Worm (Caenorhabditis elegans): ENCODE data around the gene rps-18.

Gene rps-18

DNA sequence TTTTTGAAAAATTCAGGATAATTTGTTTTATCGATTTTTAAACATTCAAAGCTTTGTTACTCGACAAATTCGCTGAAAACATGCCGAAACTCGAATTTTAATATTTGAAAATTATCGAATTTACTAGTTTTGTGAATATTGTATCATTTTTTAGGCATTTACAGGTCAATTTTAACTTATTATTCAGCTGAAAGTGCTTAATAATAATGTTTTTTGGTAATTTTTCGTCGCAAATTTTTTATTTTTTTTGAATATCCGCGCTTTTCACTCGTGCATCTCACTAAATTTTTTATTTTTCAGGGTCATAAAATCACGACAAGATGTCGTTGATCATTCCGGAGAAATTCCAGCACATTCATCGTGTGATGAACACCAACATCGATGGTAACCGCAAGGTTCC, at the start of gene rps-18:
TSS of gene rps-18 (plus strand) at position 301 of the 400 bp plus-strand sequence.
- TF ChIP-seq unc-62 (GFP tag; optimal IDR thresholded peaks at IDR 0.05) (no peak), alr-1 (tag; optimal IDR thresholded peaks at IDR 0.05) (no peak), ztf-4 (tag; optimal IDR thresholded peaks at IDR 0.05) (no peak), nhr-10 (tag; optimal IDR thresholded peaks at IDR 0.05) (no peak), sma-3 (GFP tag; optimal IDR thresholded peaks at IDR 0.05) (no peak), C34F6.9 (tag; optimal IDR thresholded peaks at IDR 0.05) (no peak), nhr-25 (tag; optimal IDR thresholded peaks at IDR 0.05) (no peak), skn-1 (tag; optimal IDR thresholded peaks at IDR 0.05) (no peak), lsy-2 (tag; optimal IDR thresholded peaks at IDR 0.05) (no peak), elt-3 (tag; optimal IDR thresholded peaks at IDR 0.05) (no peak), sma-9 (GFP tag; optimal IDR thresholded peaks at IDR 0.05) (no peak), sma-9 (tag; optimal IDR thresholded peaks at IDR 0.05) (no peak), nhr-21 (tag; optimal IDR thresholded peaks at IDR 0.05) (no peak)

ce11 chrIV:14781537-14781936, 43.9 kb upstream of the rps-18 start, which contains the start of gene Y57G11C.8:
TSS of gene Y57G11C.8 (plus strand) at chrIV:14781837.
- TF ChIP-seq R02D3.7 (tag; optimal IDR thresholded peaks at IDR 0.05) (no peak), nhr-21 (tag; optimal IDR thresholded peaks at IDR 0.05) (no peak), C34F6.9 (tag; optimal IDR thresholded peaks at IDR 0.05) (no peak), egl-27 (tag; optimal IDR thresholded peaks at IDR 0.05) (no peak), peb-1 (tag; optimal IDR thresholded peaks at IDR 0.05) (no peak), elt-1 (tag; optimal IDR thresholded peaks at IDR 0.05) (no peak), dmd-4 (tag; optimal IDR thresholded peaks at IDR 0.05) (no peak), sma-3 (GFP tag; optimal IDR thresholded peaks at IDR 0.05) (no peak), nhr-10 (tag; optimal IDR thresholded peaks at IDR 0.05) (no peak), lsy-2 (tag; optimal IDR thresholded peaks at IDR 0.05) (no peak), unc-62 (GFP tag; optimal IDR thresholded peaks at IDR 0.05) (no peak), lin-39 (tag; optimal IDR thresholded peaks at IDR 0.05) (no peak), gmeb-1 (tag; optimal IDR thresholded peaks at IDR 0.05) (no peak), aly-2 (tag; optimal IDR thresholded peaks at IDR 0.05) (no peak), unc-55 (GFP tag; optimal IDR thresholded peaks at IDR 0.05) (no peak), lin-11 (tag; optimal IDR thresholded peaks at IDR 0.05) (no peak), Y55F3AM.14 (GFP tag; optimal IDR thresholded peaks at IDR 0.05) (no peak), snpc-4 (tag; optimal IDR thresholded peaks at IDR 0.05) (no peak), unc-39 (tag; optimal IDR thresholded peaks at IDR 0.05) (no peak), nhr-6 (tag; optimal IDR thresholded peaks at IDR 0.05) (no peak)

ce11 chrIV:14782211-14782610, 43.3 kb upstream of the rps-18 start, which contains the start of gene Y57G11C.1130:
TSS of gene Y57G11C.1130 (plus strand) at chrIV:14782511.
- TF ChIP-seq nhr-77 (tag; optimal IDR thresholded peaks at IDR 0.05), result no peak
- TF ChIP-seq mab-5 (tag; optimal IDR thresholded peaks at IDR 0.05), result no peak
- no peak for TF ChIP-seq ama-1 (optimal IDR thresholded peaks at IDR 0.05)
- no peak for TF ChIP-seq skn-1 (tag; optimal IDR thresholded peaks at IDR 0.05)
- no peak for TF ChIP-seq nhr-21 (tag; optimal IDR thresholded peaks at IDR 0.05)
- no peak for TF ChIP-seq Y55F3AM.14 (GFP tag; optimal IDR thresholded peaks at IDR 0.05)
- no peak for TF ChIP-seq nhr-237 (tag; optimal IDR thresholded peaks at IDR 0.05)
- no peak for TF ChIP-seq sma-9 (GFP tag; optimal IDR thresholded peaks at IDR 0.05)
- no peak for TF ChIP-seq sma-9 (tag; optimal IDR thresholded peaks at IDR 0.05)
- no peak for TF ChIP-seq fos-1 (tag; optimal IDR thresholded peaks at IDR 0.05)
- no peak for TF ChIP-seq snpc-4 (tag; optimal IDR thresholded peaks at IDR 0.05)
- no peak for TF ChIP-seq lsy-2 (tag; optimal IDR thresholded peaks at IDR 0.05)
- TF ChIP-seq blmp-1 (tag; optimal IDR thresholded peaks at IDR 0.05; ENCODE audit: insufficient read depth), result no peak
- TF ChIP-seq zag-1 (tag; optimal IDR thresholded peaks at IDR 0.05), result no peak
- TF ChIP-seq lin-11 (tag; optimal IDR thresholded peaks at IDR 0.05), result no peak
- no peak for TF ChIP-seq ceh-16 (tag; optimal IDR thresholded peaks at IDR 0.05)
- TF ChIP-seq unc-62 (GFP tag; optimal IDR thresholded peaks at IDR 0.05), result no peak
- TF ChIP-seq nhr-11 (tag; optimal IDR thresholded peaks at IDR 0.05), result no peak

DNA sequence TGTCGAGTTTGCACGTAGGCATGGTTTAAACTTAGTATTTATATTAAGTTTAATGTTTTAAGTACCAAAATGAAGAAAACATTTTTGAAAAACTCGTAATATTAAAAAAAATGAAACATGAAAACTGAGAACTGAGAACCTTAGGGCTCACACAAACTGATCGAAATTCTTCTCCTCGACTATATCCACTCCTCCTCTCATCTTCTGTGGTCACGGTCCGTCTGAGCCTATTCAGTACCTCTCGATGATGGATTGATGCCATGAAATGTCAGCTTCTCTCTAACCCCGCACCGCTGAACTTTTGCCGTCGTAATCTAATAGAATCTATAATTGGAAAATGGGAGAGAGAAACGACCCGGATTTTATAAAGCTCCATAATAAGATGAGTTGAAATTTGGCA, 41.0 kb upstream of the rps-18 start, which contains the start of gene nlp-56:
TSS of gene nlp-56 (minus strand) at position 257 of the 400 bp plus-strand sequence.
- TF ChIP-seq ztf-11 (tag; optimal IDR thresholded peaks at IDR 0.05), result no peak
- no peak for TF ChIP-seq Y55F3AM.14 (GFP tag; optimal IDR thresholded peaks at IDR 0.05)
- no peak for TF ChIP-seq lsy-2 (tag; optimal IDR thresholded peaks at IDR 0.05)
- TF ChIP-seq crh-2 (tag; optimal IDR thresholded peaks at IDR 0.05), result no peak
- no peak for TF ChIP-seq ztf-4 (tag; optimal IDR thresholded peaks at IDR 0.05)
- no peak for TF ChIP-seq snpc-4 (tag; optimal IDR thresholded peaks at IDR 0.05)
- TF ChIP-seq aly-2 (tag; optimal IDR thresholded peaks at IDR 0.05), result no peak
- TF ChIP-seq dmd-4 (tag; optimal IDR thresholded peaks at IDR 0.05), result no peak
- no peak for TF ChIP-seq mbf-1 (tag; optimal IDR thresholded peaks at IDR 0.05)
- TF ChIP-seq R02D3.7 (tag; optimal IDR thresholded peaks at IDR 0.05), result no peak
- no peak for TF ChIP-seq unc-62 (GFP tag; optimal IDR thresholded peaks at IDR 0.05)
- TF ChIP-seq nhr-11 (tag; optimal IDR thresholded peaks at IDR 0.05), result no peak
- no peak for TF ChIP-seq sem-4 (tag; optimal IDR thresholded peaks at IDR 0.05)
- no peak for TF ChIP-seq nhr-25 (tag; optimal IDR thresholded peaks at IDR 0.05)
- TF ChIP-seq lin-13 (GFP tag; optimal IDR thresholded peaks at IDR 0.05), result no peak
- no peak for TF ChIP-seq ama-1 (optimal IDR thresholded peaks at IDR 0.05)
- no peak for TF ChIP-seq sma-3 (GFP tag; optimal IDR thresholded peaks at IDR 0.05)
- TF ChIP-seq elt-1 (tag; optimal IDR thresholded peaks at IDR 0.05), result no peak
- no peak for TF ChIP-seq mab-5 (tag; optimal IDR thresholded peaks at IDR 0.05)
